Worm (Caenorhabditis elegans): ENCODE measurements around the gene grl-1.

The grl-1 gene

DNA sequence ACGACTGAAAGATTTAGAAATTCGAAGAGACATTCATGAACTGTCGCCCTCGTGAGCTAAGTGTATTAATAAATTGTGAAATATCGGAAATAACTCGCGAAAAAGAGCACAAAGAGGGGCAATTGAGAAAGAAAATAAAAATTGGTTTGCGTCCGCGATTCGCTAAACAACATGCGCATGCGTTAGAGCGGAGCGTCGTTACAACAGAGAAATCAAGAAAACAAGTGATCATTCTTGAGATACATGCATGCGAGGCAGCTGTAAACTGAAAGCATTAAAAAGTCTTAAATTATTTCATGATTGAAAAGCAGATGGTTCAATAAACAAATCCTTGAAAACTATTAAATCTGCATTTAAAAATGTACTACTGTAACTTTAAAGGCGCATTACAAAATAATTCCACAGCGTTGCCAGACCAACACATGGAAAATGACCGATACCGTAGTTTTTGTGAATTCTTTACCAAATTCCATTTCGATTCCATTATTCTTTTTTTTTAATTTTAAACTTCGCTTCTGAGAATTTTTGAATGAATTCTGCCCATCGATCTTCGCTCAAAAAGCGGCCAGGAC lies 2.7 kb upstream of the grl-1 start, which contains the start of the genes cox-16 and syp-2:
cox-16 (minus strand) TSS at position 4 of the 572 bp plus-strand sequence.
syp-2 (plus strand) TSS at position 248 of the 572 bp plus-strand sequence.
- TF ChIP-seq snpc-1.2 (GFP tag; IDR thresholded peaks at IDR 0.05) (0 out of 2 replicates have a peak, but pooled peaks have one; percentile 36), nhr-76 (tag; optimal IDR thresholded peaks at IDR 0.05) (no peak), hmg-1.1 (GFP tag; IDR thresholded peaks at IDR 0.05) (0 out of 2 replicates have a peak, but pooled peaks have one; percentile 32), mes-2 (tag; optimal IDR thresholded peaks at IDR 0.05; ENCODE audit: poor library complexity, severe bottlenecking) (peak; percentile 8), tra-1 (GFP tag; IDR thresholded peaks at IDR 0.05) (no peak), ZK546.5 (tag; optimal IDR thresholded peaks at IDR 0.05) (no peak), ZK337.2 (GFP tag; IDR thresholded peaks at IDR 0.05) (no peak), unc-39 (tag; optimal IDR thresholded peaks at IDR 0.05) (no peak), nhr-11 (tag; optimal IDR thresholded peaks at IDR 0.05) (no peak), unc-130 (GFP tag; optimal IDR thresholded peaks at IDR 0.05) (peak; percentile 26), hlh-30 (tag; optimal IDR thresholded peaks at IDR 0.05; ENCODE audit: insufficient read depth) (peak; percentile 18), php-3 (GFP tag; IDR thresholded peaks at IDR 0.05) (no peak), daf-16 (GFP tag; optimal IDR thresholded peaks at IDR 0.05) (no peak), daf-16 (tag; optimal IDR thresholded peaks at IDR 0.05) (no peak), lin-1 (GFP tag; IDR thresholded peaks at IDR 0.05) (no peak), mxl-2 (GFP tag; conservative IDR thresholded peaks at IDR 0.05) (no peak), pha-4 (GFP tag; IDR thresholded peaks at IDR 0.05) (no peak), pha-4 (tag; optimal IDR thresholded peaks at IDR 0.05) (no peak), T20F7.1 (GFP tag; optimal IDR thresholded peaks at IDR 0.05) (peak; percentile 96), daf-12 (tag; optimal IDR thresholded peaks at IDR 0.05) (no peak), gei-8 (GFP tag; optimal IDR thresholded peaks at IDR 0.05) (no peak), Y48G9A.11 (GFP tag; IDR thresholded peaks at IDR 0.05) (peak; percentile 97)

DNA sequence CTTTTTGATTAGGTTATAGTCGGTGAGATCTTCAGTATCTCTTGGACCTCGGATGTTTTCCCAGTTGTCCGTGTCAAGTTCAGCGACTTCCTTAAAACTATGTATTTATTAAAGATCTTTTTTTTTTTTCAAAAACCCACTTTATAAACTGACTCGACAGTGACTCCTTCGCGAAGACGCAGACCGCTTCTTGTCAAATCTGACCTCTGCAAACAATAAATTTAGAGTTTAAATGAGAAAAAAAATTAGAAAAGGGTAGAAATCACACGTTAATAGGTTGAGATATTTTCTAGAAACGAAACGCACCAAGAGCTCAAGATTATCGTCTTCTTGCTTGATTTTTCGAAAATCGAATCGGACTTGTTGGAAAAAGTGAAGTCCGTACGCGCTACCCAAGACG lies 2.1 kb upstream of the grl-1 start, which contains the start of gene C24G6.8:
C24G6.8 (minus strand) TSS at position 101 of the 400 bp plus-strand sequence.
- no peak for TF ChIP-seq lin-13 (GFP tag; optimal IDR thresholded peaks at IDR 0.05)
- no peak for TF ChIP-seq jun-1 (tag; optimal IDR thresholded peaks at IDR 0.05)
- TF ChIP-seq egl-43 (GFP tag; IDR thresholded peaks at IDR 0.05), result no peak
- TF ChIP-seq unc-62 (GFP tag; optimal IDR thresholded peaks at IDR 0.05 in 1 of 2), result peak in 1 of 2 experiments; percentile 3
- no peak for TF ChIP-seq unc-62 (tag; optimal IDR thresholded peaks at IDR 0.05)

DNA sequence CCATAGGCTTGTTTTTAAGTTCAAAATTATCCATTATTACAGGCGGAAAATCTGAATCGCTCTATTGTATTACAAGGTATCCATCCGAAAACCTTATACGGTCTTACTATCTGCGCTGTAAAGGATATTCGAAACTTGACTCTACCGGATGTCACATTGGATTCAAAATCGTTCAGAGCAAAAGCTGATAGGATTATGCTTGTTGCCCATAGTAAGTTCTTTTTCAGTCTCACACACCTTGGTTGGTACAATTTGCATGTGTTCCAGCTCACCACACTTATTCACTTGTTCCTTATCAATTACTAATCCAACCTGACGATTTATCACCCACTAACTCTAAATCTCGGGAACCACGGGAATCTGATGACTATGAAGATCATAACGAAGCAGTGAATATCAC lies 6.0 kb downstream of the grl-1 start:
- TF ChIP-seq aly-2 (tag; optimal IDR thresholded peaks at IDR 0.05), result no peak
- peak in 1 of 2 experiments; percentile 92 for TF ChIP-seq unc-62 (GFP tag; optimal IDR thresholded peaks at IDR 0.05 in 1 of 2)
- TF ChIP-seq unc-62 (tag; optimal IDR thresholded peaks at IDR 0.05), result no peak

DNA sequence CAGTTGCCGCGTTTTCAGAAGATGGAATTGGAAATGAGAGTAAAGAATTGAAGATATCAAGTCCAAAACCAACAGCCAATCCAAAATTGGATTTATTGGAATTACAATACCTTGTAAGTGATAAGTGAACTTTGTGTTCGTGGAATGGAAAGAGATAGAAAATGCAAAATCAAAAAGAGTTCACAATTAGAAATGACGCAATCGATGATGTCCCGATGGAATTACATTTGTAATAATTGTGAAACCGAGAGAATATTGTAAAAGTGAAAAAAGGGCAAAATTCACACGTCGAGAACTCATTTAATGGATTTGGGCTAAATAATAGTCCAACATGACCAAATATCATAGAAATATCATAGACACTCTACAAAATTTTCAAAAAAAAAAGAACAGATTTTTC lies 8.4 kb downstream of the grl-1 start:
- no peak for TF ChIP-seq ctbp-1 (GFP tag; IDR thresholded peaks at IDR 0.05)
- no peak for TF ChIP-seq Y48G9A.11 (GFP tag; IDR thresholded peaks at IDR 0.05)
- no peak for TF ChIP-seq tra-1 (GFP tag; IDR thresholded peaks at IDR 0.05)
- TF ChIP-seq fos-1 (tag; optimal IDR thresholded peaks at IDR 0.05), result no peak
- TF ChIP-seq egl-27 (tag; optimal IDR thresholded peaks at IDR 0.05), result no peak
- no peak for TF ChIP-seq daf-16 (GFP tag; optimal IDR thresholded peaks at IDR 0.05)
- no peak for TF ChIP-seq daf-16 (tag; optimal IDR thresholded peaks at IDR 0.05)
- peak; percentile 80 for TF ChIP-seq aha-1 (tag)
- TF ChIP-seq ces-1 (GFP tag; optimal IDR thresholded peaks at IDR 0.05), result no peak
- no peak for TF ChIP-seq ZK546.5 (tag; optimal IDR thresholded peaks at IDR 0.05)
- peak in 1 of 2 experiments; percentile 80 for TF ChIP-seq unc-62 (GFP tag; optimal IDR thresholded peaks at IDR 0.05 in 1 of 2)
- no peak for TF ChIP-seq unc-62 (tag; optimal IDR thresholded peaks at IDR 0.05)
- no peak for TF ChIP-seq F26F4.8 (GFP tag; conservative IDR thresholded peaks at IDR 0.05)
- no peak for TF ChIP-seq lin-38 (GFP tag; IDR thresholded peaks at IDR 0.05)
- no peak for TF ChIP-seq dve-1 (tag; optimal IDR thresholded peaks at IDR 0.05; ENCODE audit: insufficient read depth)

All from whole organism, L4 larva.